Fruit fly (Drosophila melanogaster) whole organism, prepupa: Measurements from ENCODE around the gene CG14194.

Experiments
- Blimp-1 ChIP-seq: fragments of 200-800 bp; sonication (Bioruptor generic); optimal IDR thresholded peaks from 3 replicates; lab custom pipeline; 2017; ENCODE audit warnings: missing biosample characterization, missing genetic modification characterization, mild to moderate bottlenecking, moderate library complexity, missing genetic modification reagents
- CG11902 ChIP-seq: fragments of 200-800 bp; sonication (Bioruptor generic); optimal IDR thresholded peaks from 3 replicates; lab custom pipeline; 2016; ENCODE audit warnings: missing biosample characterization, missing genetic modification characterization
- CG34406 ChIP-seq: fragments of 200-800 bp; sonication (Bioruptor generic); optimal IDR thresholded peaks from 3 replicates; lab custom pipeline; 2016; ENCODE audit warnings: missing biosample characterization, missing genetic modification characterization
- CG4318 ChIP-seq: fragments of 200-800 bp; sonication (Bioruptor generic); optimal IDR thresholded peaks from 3 replicates; lab custom pipeline; 2017; ENCODE audit warnings: missing biosample characterization, mild to moderate bottlenecking, missing genetic modification characterization
- CG9139 ChIP-seq: fragments of 200-800 bp; sonication (Bioruptor generic); optimal IDR thresholded peaks from 3 replicates; lab custom pipeline; 2017; ENCODE audit warnings: missing biosample characterization, mild to moderate bottlenecking, missing genetic modification characterization
- Ets21C ChIP-seq: fragments of 200-800 bp; sonication (Bioruptor generic); optimal IDR thresholded peaks from 3 replicates; lab custom pipeline; 2016; ENCODE audit warnings: missing biosample characterization, missing genetic modification characterization
- Gug ChIP-seq: fragments of 200-800 bp; sonication (Bioruptor generic); IDR thresholded peaks from 2 replicates; pipeline ENCODE4 v1.3.6; 2022; ENCODE audit warnings: missing biosample characterization, missing genetic modification characterization
- Hr39 ChIP-seq: fragments of 200-800 bp; sonication (Bioruptor generic); optimal IDR thresholded peaks from 2 replicates; lab custom pipeline; 2016; ENCODE audit warnings: missing biosample characterization, missing genetic modification characterization
- acj6 ChIP-seq: fragments of 200-800 bp; sonication (Bioruptor generic); optimal IDR thresholded peaks from 3 replicates; lab custom pipeline; 2016; ENCODE audit warnings: missing biosample characterization, missing genetic modification characterization
- dsx ChIP-seq: fragments of 200-800 bp; optimal IDR thresholded peaks from 3 replicates; lab custom pipeline; 2019; ENCODE audit warnings: missing biosample characterization, mild to moderate bottlenecking, missing genetic modification characterization, moderate library complexity; ENCODE audit not compliant: poor library complexity, severe bottlenecking
- fd85E ChIP-seq: fragments of 200-800 bp; sonication (Bioruptor generic); optimal IDR thresholded peaks from 3 replicates; lab custom pipeline; 2016; ENCODE audit warnings: missing biosample characterization, missing genetic modification characterization
- net ChIP-seq: fragments of 200-800 bp; sonication (Bioruptor generic); optimal IDR thresholded peaks from 3 replicates; lab custom pipeline; 2016; ENCODE audit warnings: missing biosample characterization, missing genetic modification characterization
- ss ChIP-seq, 2 experiments: fragments of 200-800 bp; sonication (Bioruptor generic); optimal IDR thresholded peaks; 2 replicates in 1 of 2; 3 replicates in 1 of 2; lab custom pipeline; 2017 to 2018; ENCODE audit warnings: mild to moderate bottlenecking in 2 of 2, missing biosample characterization in 2 of 2, missing genetic modification characterization in 2 of 2, moderate library complexity in 1 of 2

DNA sequence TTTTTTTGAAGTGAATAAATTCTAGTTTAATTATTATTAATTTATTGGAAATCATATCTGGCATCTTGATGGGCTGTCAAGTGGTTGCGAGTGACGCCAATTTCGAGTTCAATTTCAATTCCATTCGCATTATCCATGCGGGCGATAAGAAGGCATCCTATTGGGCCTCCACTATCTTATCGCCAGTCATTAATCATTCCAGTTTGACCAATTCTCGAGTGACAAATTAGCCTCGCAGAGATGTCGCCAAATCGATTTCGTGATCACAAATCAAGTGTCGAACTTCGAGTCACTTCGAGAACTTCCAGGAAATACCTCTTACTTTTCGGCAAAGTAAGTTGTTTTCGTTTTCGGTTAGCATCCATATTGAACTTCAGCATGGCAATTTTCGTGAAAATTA lies 23.3 kb downstream of the CG14194 start:
- no peak for TF ChIP-seq Blimp-1 (GFP tag; lab: Kevin White, UChicago)
- no peak for TF ChIP-seq ss (GFP tag; optimal IDR thresholded peaks at IDR 0.05; lab: Kevin White, UChicago)
- TF ChIP-seq dsx (GFP tag; lab: Kevin White, UChicago) = no peak
- no peak for TF ChIP-seq CG34406
- no peak for TF ChIP-seq fd85E
- no peak for TF ChIP-seq CG9139
- TF ChIP-seq acj6 (GFP tag; lab: Kevin White, UChicago) = no peak
- no peak for TF ChIP-seq Gug (GFP tag; lab: Robert Waterston, UW)
- TF ChIP-seq Ets21C (GFP tag; lab: Kevin White, UChicago) = no peak
- no peak for TF ChIP-seq net
- no peak for TF ChIP-seq Hr39 (GFP tag; lab: Kevin White, UChicago)
- no peak for TF ChIP-seq CG11902 (GFP tag; lab: Kevin White, UChicago)
- no peak for TF ChIP-seq CG4318 (GFP tag; lab: Kevin White, UChicago)
